Worm (Caenorhabditis elegans): Measurements from ENCODE around the gene dnj-24.
A peak's percentile ranks its signal among the peaks of the same experiment; 100 is the strongest.

dnj-24 gene

ce11 chrIII:5423665-5424133 lies at the start of gene dnj-24:
Gene dnj-24 (minus strand): TSS chrIII:5424083.
- TF ChIP-seq efl-1 (optimal IDR thresholded peaks at IDR 0.05) (no peak), efl-1 (GFP tag; optimal IDR thresholded peaks at IDR 0.05 in 1 of 2) (peak in 1 of 2 experiments; percentile 48), aha-1 (tag; optimal IDR thresholded peaks at IDR 0.05) (no peak), lin-15B (tag; optimal IDR thresholded peaks at IDR 0.05) (no peak), nhr-12 (tag; optimal IDR thresholded peaks at IDR 0.05) (no peak), ets-5 (GFP tag; IDR thresholded peaks at IDR 0.05) (no peak), mdl-1 (tag; optimal IDR thresholded peaks at IDR 0.05) (no peak), sup-37 (GFP tag; optimal IDR thresholded peaks at IDR 0.05) (no peak), skn-1 (tag; optimal IDR thresholded peaks at IDR 0.05) (no peak), snu-23 (GFP tag; optimal IDR thresholded peaks at IDR 0.05) (no peak), unc-130 (tag; optimal IDR thresholded peaks at IDR 0.05) (no peak), nhr-84 (tag; optimal IDR thresholded peaks at IDR 0.05) (no peak), pax-3 (tag; optimal IDR thresholded peaks at IDR 0.05) (no peak), blmp-1 (tag; optimal IDR thresholded peaks at IDR 0.05) (peak; percentile 80), ztf-11 (tag; optimal IDR thresholded peaks at IDR 0.05) (no peak), jun-1 (tag; optimal IDR thresholded peaks at IDR 0.05) (no peak), rnt-1 (tag; optimal IDR thresholded peaks at IDR 0.05) (no peak), swsn-7 (tag; optimal IDR thresholded peaks at IDR 0.05) (no peak), hlh-4 (tag; optimal IDR thresholded peaks at IDR 0.05) (no peak), C16A3.4 (tag; optimal IDR thresholded peaks at IDR 0.05) (no peak), nhr-77 (tag; optimal IDR thresholded peaks at IDR 0.05) (no peak), elt-2 (tag; optimal IDR thresholded peaks at IDR 0.05) (no peak), tlp-1 (tag; optimal IDR thresholded peaks at IDR 0.05) (no peak), nhr-71 (tag; optimal IDR thresholded peaks at IDR 0.05) (peak; percentile 7), unc-86 (tag; optimal IDR thresholded peaks at IDR 0.05) (no peak), Y116A8C.19 (tag; optimal IDR thresholded peaks at IDR 0.05; ENCODE audit: borderline replicate concordance) (no peak), nhr-85 (tag) (peak; percentile 79), lin-14 (GFP tag; optimal IDR thresholded peaks at IDR 0.05) (peak; percentile 37), unc-62 (GFP tag; optimal IDR thresholded peaks at IDR 0.05) (no peak)

ce11 chrIII:5472693-5473092 lies 48.8 kb upstream of the dnj-24 start:
- TF ChIP-seq lin-14 (GFP tag; optimal IDR thresholded peaks at IDR 0.05): peak; percentile 87
- no peak for TF ChIP-seq pax-3 (tag; optimal IDR thresholded peaks at IDR 0.05)
- no peak for TF ChIP-seq sptf-1 (tag; optimal IDR thresholded peaks at IDR 0.05)
- TF ChIP-seq nhr-19 (GFP tag; conservative IDR thresholded peaks at IDR 0.05): 0 out of 2 replicates have a peak, but pooled peaks have one; percentile 8
- no peak for TF ChIP-seq ceh-90 (tag; optimal IDR thresholded peaks at IDR 0.05)
- TF ChIP-seq isw-1 (GFP tag; IDR thresholded peaks at IDR 0.05): no peak
- peak; percentile 90 for TF ChIP-seq blmp-1 (tag; optimal IDR thresholded peaks at IDR 0.05)
- no peak for TF ChIP-seq ceh-63 (GFP tag; optimal IDR thresholded peaks at IDR 0.05)
- TF ChIP-seq egl-13 (tag; optimal IDR thresholded peaks at IDR 0.05): no peak
- TF ChIP-seq jun-1 (tag; optimal IDR thresholded peaks at IDR 0.05): no peak
- no peak for TF ChIP-seq egl-27 (tag; optimal IDR thresholded peaks at IDR 0.05)
- TF ChIP-seq mep-1 (tag; optimal IDR thresholded peaks at IDR 0.05): peak; percentile 14
- TF ChIP-seq elt-3 (tag; optimal IDR thresholded peaks at IDR 0.05): peak in 5 of 6 experiments; percentile 60 to 87 (median 76)
- TF ChIP-seq nhr-85 (tag): peak; percentile 89
- TF ChIP-seq efl-1 (optimal IDR thresholded peaks at IDR 0.05): no peak
- no peak for TF ChIP-seq efl-1 (GFP tag; optimal IDR thresholded peaks at IDR 0.05 in 1 of 2)
- no peak for TF ChIP-seq C16A3.4 (tag; optimal IDR thresholded peaks at IDR 0.05)
- TF ChIP-seq mef-2 (tag; optimal IDR thresholded peaks at IDR 0.05): no peak
- peak; percentile 54 for TF ChIP-seq nhr-90 (tag; optimal IDR thresholded peaks at IDR 0.05; ENCODE audit: poor library complexity)
- TF ChIP-seq nhr-71 (tag; optimal IDR thresholded peaks at IDR 0.05): peak; percentile 61
- peak; percentile 59 for TF ChIP-seq nhr-20 (tag; optimal IDR thresholded peaks at IDR 0.05)
- no peak for TF ChIP-seq nhr-84 (tag; optimal IDR thresholded peaks at IDR 0.05)
- TF ChIP-seq nhr-11 (tag; optimal IDR thresholded peaks at IDR 0.05): no peak
- peak; percentile 51 for TF ChIP-seq snu-23 (GFP tag; optimal IDR thresholded peaks at IDR 0.05)
- peak; percentile 49; the same call in 1 of the 2 replicates for TF ChIP-seq grh-1 (GFP tag; IDR thresholded peaks at IDR 0.05)
